Worm (Caenorhabditis elegans) whole organism, L4 larva: Measurements from ENCODE around the gene slcr-46.3.

Experiments used
- aly-2 ChIP-seq: sonication (generic microtip); optimal IDR thresholded peaks from 2 replicates; lab custom pipeline; 2018; ENCODE audit warnings: missing biosample characterization, missing genetic modification characterization
- ama-1 ChIP-seq: fragments of 150-350 bp; optimal IDR thresholded peaks from 2 replicates; lab custom pipeline; 2014; ENCODE audit warnings: inconsistent platforms, mixed read lengths
- fos-1 ChIP-seq: fragments of 150-350 bp; optimal IDR thresholded peaks from 2 replicates; lab custom pipeline; 2014; ENCODE audit warnings: missing biosample characterization, missing genetic modification characterization
- jun-1 ChIP-seq: fragments of 150-350 bp; optimal IDR thresholded peaks from 2 replicates; lab custom pipeline; 2014; ENCODE audit warnings: missing biosample characterization, missing genetic modification reagents, missing genetic modification characterization
- lin-39 ChIP-seq: fragments of 150-350 bp; optimal IDR thresholded peaks from 2 replicates; lab custom pipeline; 2014; ENCODE audit warnings: missing biosample characterization, missing genetic modification reagents, missing genetic modification characterization
- nhr-11 ChIP-seq: fragments of 150-350 bp; optimal IDR thresholded peaks from 2 replicates; lab custom pipeline; 2014; ENCODE audit warnings: missing biosample characterization, missing genetic modification characterization
- nhr-28 ChIP-seq: fragments of 150-350 bp; optimal IDR thresholded peaks from 2 replicates; lab custom pipeline; 2014; ENCODE audit warnings: missing biosample characterization, missing genetic modification characterization
- nhr-77 ChIP-seq: fragments of 150-350 bp; optimal IDR thresholded peaks from 2 replicates; lab custom pipeline; 2014; ENCODE audit warnings: missing biosample characterization, missing genetic modification characterization
- unc-39 ChIP-seq: sonication (generic microtip); optimal IDR thresholded peaks from 2 replicates; lab custom pipeline; 2017; ENCODE audit warnings: missing biosample characterization, missing genetic modification characterization
- zag-1 ChIP-seq: fragments of 150-350 bp; optimal IDR thresholded peaks from 2 replicates; lab custom pipeline; 2014; ENCODE audit warnings: missing biosample characterization, missing genetic modification characterization
- ztf-11 ChIP-seq: fragments of 150-350 bp; optimal IDR thresholded peaks from 2 replicates; lab custom pipeline; 2014; ENCODE audit warnings: missing biosample characterization, missing genetic modification characterization

ce11 chrV:9752918-9753317 lies 29.0 kb upstream of the slcr-46.3 start, which contains the start of gene F58E6.6:
- TF ChIP-seq nhr-77 (tag; lab: Kevin White, UChicago): no peak
- no peak for TF ChIP-seq ztf-11 (tag; lab: Kevin White, UChicago)
- no peak for TF ChIP-seq nhr-28 (tag; lab: Kevin White, UChicago)
- TF ChIP-seq zag-1 (tag; lab: Kevin White, UChicago): no peak
- TF ChIP-seq lin-39: no peak
- TF ChIP-seq aly-2: no peak
- no peak for TF ChIP-seq nhr-11 (tag; lab: Kevin White, UChicago)
- TF ChIP-seq ama-1 (lab: Kevin White, UChicago): no peak
- no peak for TF ChIP-seq unc-39 (tag; lab: Kevin White, UChicago)
- no peak for TF ChIP-seq jun-1 (tag; lab: Kevin White, UChicago)
- no peak for TF ChIP-seq fos-1 (tag; lab: Kevin White, UChicago)
